Fruit fly (Drosophila melanogaster) whole organism, embryonic: ENCODE data around the gene SkpE.

Source experiments
- ATbp ChIP-seq: fragments of 200-800 bp; sonication (Bioruptor generic); optimal IDR thresholded peaks from 2 replicates; lab custom pipeline; 2017; ENCODE audit warnings: missing biosample characterization, mild to moderate bottlenecking, missing genetic modification characterization, missing genetic modification reagents
- Ada2b ChIP-seq: fragments of 200-800 bp; sonication (Bioruptor generic); IDR thresholded peaks from 2 replicates; pipeline ENCODE4 v1.3.6; 2022; ENCODE audit warnings: missing biosample characterization, missing genetic modification characterization
- Atf-2 ChIP-seq: fragments of 200-800 bp; sonication (Bioruptor generic); optimal IDR thresholded peaks from 2 replicates; lab custom pipeline; 2016; ENCODE audit warnings: missing biosample characterization, missing genetic modification characterization
- CG10267 ChIP-seq: fragments of 200-800 bp; sonication (Bioruptor generic); optimal IDR thresholded peaks from 2 replicates; lab custom pipeline; 2018; ENCODE audit warnings: missing biosample characterization, mild to moderate bottlenecking, missing genetic modification characterization, moderate library complexity
- CG10565 ChIP-seq: fragments of 200-800 bp; sonication (Bioruptor generic); optimal IDR thresholded peaks from 3 replicates; lab custom pipeline; 2016; ENCODE audit warnings: missing biosample characterization, mild to moderate bottlenecking, missing genetic modification characterization
- CG10979 ChIP-seq: fragments of 200-800 bp; sonication (Bioruptor generic); optimal IDR thresholded peaks from 2 replicates; lab custom pipeline; 2018; ENCODE audit warnings: missing biosample characterization, mild to moderate bottlenecking, missing genetic modification characterization, moderate library complexity
- CG11723 ChIP-seq: fragments of 200-800 bp; sonication (Bioruptor generic); optimal IDR thresholded peaks from 2 replicates; lab custom pipeline; 2017; ENCODE audit warnings: missing biosample characterization, mild to moderate bottlenecking, missing genetic modification characterization
- CG14710 ChIP-seq: fragments of 200-800 bp; sonication (Bioruptor generic); optimal IDR thresholded peaks from 3 replicates; lab custom pipeline; 2019; ENCODE audit warnings: missing biosample characterization, mild to moderate bottlenecking, missing genetic modification characterization, moderate library complexity
- CG14965 ChIP-seq: fragments of 200-800 bp; sonication (Bioruptor generic); optimal IDR thresholded peaks from 2 replicates; lab custom pipeline; 2016; ENCODE audit warnings: missing biosample characterization, missing genetic modification characterization, borderline replicate concordance
- CG16779 ChIP-seq: fragments of 200-800 bp; sonication (Bioruptor generic); IDR thresholded peaks from 2 replicates; pipeline ENCODE4 v1.3.6; 2022; ENCODE audit warnings: missing biosample characterization, missing genetic modification characterization
- CG17361 ChIP-seq: fragments of 200-800 bp; sonication (Bioruptor generic); IDR thresholded peaks from 3 replicates; pipeline ENCODE4 v1.3.6; 2022; ENCODE audit warnings: missing biosample characterization, missing genetic modification characterization
- CG17385 ChIP-seq: fragments of 200-800 bp; sonication (Bioruptor generic); optimal IDR thresholded peaks from 3 replicates; lab custom pipeline; 2018; ENCODE audit warnings: missing biosample characterization, mild to moderate bottlenecking, missing genetic modification characterization
- CG17568 ChIP-seq: fragments of 200-800 bp; sonication (Bioruptor generic); optimal IDR thresholded peaks from 2 replicates; lab custom pipeline; 2018; ENCODE audit warnings: missing biosample characterization, mild to moderate bottlenecking, missing genetic modification characterization, moderate library complexity
- CG2712 ChIP-seq: fragments of 200-800 bp; optimal IDR thresholded peaks from 3 replicates; lab custom pipeline; 2019; ENCODE audit warnings: missing biosample characterization, mild to moderate bottlenecking, missing genetic modification characterization, moderate library complexity
- CG4820 ChIP-seq: fragments of 200-800 bp; sonication (Bioruptor generic); optimal IDR thresholded peaks from 3 replicates; lab custom pipeline; 2016; ENCODE audit warnings: missing biosample characterization, missing genetic modification characterization
- CG5953 ChIP-seq: fragments of 200-800 bp; sonication (Bioruptor generic); IDR thresholded peaks from 2 replicates; pipeline ENCODE4 v1.3.6; 2022; ENCODE audit warnings: missing biosample characterization, missing genetic modification characterization
- CG7839 ChIP-seq: fragments of 200-800 bp; sonication (Bioruptor generic); optimal IDR thresholded peaks from 3 replicates; lab custom pipeline; 2018; ENCODE audit warnings: missing biosample characterization, mild to moderate bottlenecking, missing genetic modification characterization, moderate library complexity
- CG8388 ChIP-seq: fragments of 200-800 bp; sonication (Bioruptor generic); optimal IDR thresholded peaks from 2 replicates; lab custom pipeline; 2019; ENCODE audit warnings: missing biosample characterization, mild to moderate bottlenecking, missing genetic modification characterization, moderate library complexity
- D19A ChIP-seq: fragments of 200-800 bp; optimal IDR thresholded peaks from 3 replicates; lab custom pipeline; 2019; ENCODE audit warnings: missing biosample characterization, mild to moderate bottlenecking, missing genetic modification characterization, moderate library complexity
- Dip3 ChIP-seq: fragments of 200-800 bp; sonication (Bioruptor generic); optimal IDR thresholded peaks from 3 replicates; lab custom pipeline; 2016; ENCODE audit warnings: missing biosample characterization, missing genetic modification characterization
- H2.0 ChIP-seq: fragments of 200-800 bp; sonication (Bioruptor generic); IDR thresholded peaks from 2 replicates; pipeline ENCODE4 v1.3.6; 2022; ENCODE audit warnings: missing biosample characterization, missing genetic modification characterization
- HLH4C ChIP-seq: fragments of 200-800 bp; sonication (Bioruptor generic); IDR thresholded peaks from 3 replicates; pipeline ENCODE4 v1.3.6; 2022; ENCODE audit warnings: missing biosample characterization, missing genetic modification characterization; ENCODE audit not compliant: partially characterized antibody
- HLHmδ ChIP-seq: fragments of 200-800 bp; sonication (Bioruptor generic); optimal IDR thresholded peaks from 2 replicates; lab custom pipeline; 2018; ENCODE audit warnings: missing biosample characterization, mild to moderate bottlenecking, missing genetic modification characterization, moderate library complexity
- Hr3 ChIP-seq: fragments of 200-800 bp; sonication (Bioruptor generic); optimal IDR thresholded peaks from 3 replicates; lab custom pipeline; 2016; ENCODE audit warnings: missing biosample characterization, missing genetic modification characterization
- Scr ChIP-seq: fragments of 200-800 bp; sonication (Bioruptor generic); IDR thresholded peaks from 2 replicates; pipeline ENCODE4 v1.3.6; 2022; ENCODE audit warnings: missing biosample characterization, missing genetic modification characterization; ENCODE audit not compliant: partially characterized antibody
- Spps ChIP-seq: fragments of 200-800 bp; sonication (Bioruptor generic); optimal IDR thresholded peaks from 2 replicates; lab custom pipeline; 2018; ENCODE audit warnings: missing biosample characterization, mild to moderate bottlenecking, missing genetic modification characterization
- Tbp ChIP-seq: fragments of >200 bp; optimal IDR thresholded peaks from 2 replicates; lab custom pipeline; 2018; ENCODE audit warnings: missing biosample characterization, missing genetic modification characterization
- br ChIP-seq: fragments of >200 bp; optimal IDR thresholded peaks from 2 replicates; lab custom pipeline; 2017
- bsh ChIP-seq, 2 experiments: fragments of 200-800 bp; sonication (Bioruptor generic); optimal IDR thresholded peaks; 2 replicates each; lab custom pipeline; 2017 to 2018; ENCODE audit warnings: mild to moderate bottlenecking in 2 of 2, missing biosample characterization in 2 of 2, missing genetic modification characterization in 2 of 2, moderate library complexity in 1 of 2
- cad ChIP-seq: fragments of >200 bp; optimal IDR thresholded peaks from 2 replicates; lab custom pipeline; 2017; ENCODE audit warnings: missing biosample characterization, missing genetic modification characterization
- cg ChIP-seq: fragments of 200-800 bp; sonication (Bioruptor generic); optimal IDR thresholded peaks from 3 replicates; lab custom pipeline; 2019; ENCODE audit warnings: missing biosample characterization, mild to moderate bottlenecking, missing genetic modification characterization, moderate library complexity
- chif ChIP-seq, 2 experiments: fragments of 200-800 bp; sonication (Bioruptor generic); optimal IDR thresholded peaks; 3 replicates each; lab custom pipeline; 2016; ENCODE audit warnings: missing biosample characterization in 2 of 2, missing genetic modification characterization in 2 of 2
- crc ChIP-seq: fragments of 200-800 bp; sonication (Bioruptor generic); optimal IDR thresholded peaks from 2 replicates; lab custom pipeline; 2016; ENCODE audit warnings: missing biosample characterization, missing genetic modification characterization
- dati ChIP-seq: fragments of 200-800 bp; sonication (Bioruptor generic); IDR thresholded peaks from 2 replicates; pipeline ENCODE4 v1.3.6; 2022; ENCODE audit warnings: missing biosample characterization, missing genetic modification characterization
- dmrt11E ChIP-seq: fragments of 200-800 bp; sonication (Bioruptor generic); optimal IDR thresholded peaks from 3 replicates; lab custom pipeline; 2018; ENCODE audit warnings: missing biosample characterization, mild to moderate bottlenecking, missing genetic modification characterization, moderate library complexity
- dysf ChIP-seq: fragments of 200-800 bp; sonication (Bioruptor generic); IDR thresholded peaks from 3 replicates; pipeline ENCODE4 v1.3.6; 2022; ENCODE audit warnings: missing biosample characterization, missing genetic modification characterization
- esg ChIP-seq: fragments of 200-800 bp; sonication (Bioruptor generic); conservative IDR thresholded peaks from 2 replicates; pipeline ENCODE4 v1.3.6; 2022; ENCODE audit warnings: missing biosample characterization, missing genetic modification characterization
- fd96Cb ChIP-seq: fragments of 200-800 bp; sonication (Bioruptor generic); optimal IDR thresholded peaks from 2 replicates; lab custom pipeline; 2018; ENCODE audit warnings: missing biosample characterization, mild to moderate bottlenecking, missing genetic modification characterization, moderate library complexity
- gce ChIP-seq: fragments of 200-800 bp; sonication (Bioruptor generic); IDR thresholded peaks from 3 replicates; pipeline ENCODE4 v1.3.6; 2022; ENCODE audit warnings: missing biosample characterization, missing genetic modification characterization
- gsb-n ChIP-seq: fragments of 200-800 bp; sonication (Bioruptor generic); optimal IDR thresholded peaks from 3 replicates; lab custom pipeline; 2018; ENCODE audit warnings: missing biosample characterization, mild to moderate bottlenecking, missing genetic modification characterization
- knrl ChIP-seq: fragments of 200-800 bp; sonication (Bioruptor generic); IDR thresholded peaks from 3 replicates; pipeline ENCODE4 v1.3.6; 2022; ENCODE audit warnings: missing biosample characterization, missing genetic modification characterization; ENCODE audit not compliant: partially characterized antibody
- lmd ChIP-seq: fragments of 200-800 bp; sonication (Bioruptor generic); IDR thresholded peaks from 2 replicates; pipeline ENCODE4 v1.3.6; 2022; ENCODE audit warnings: missing biosample characterization, missing genetic modification characterization
- oc ChIP-seq: fragments of 200-800 bp; sonication (Bioruptor generic); optimal IDR thresholded peaks from 2 replicates; lab custom pipeline; 2018; ENCODE audit warnings: missing biosample characterization, mild to moderate bottlenecking, missing genetic modification characterization, moderate library complexity
- row ChIP-seq: fragments of 200-800 bp; sonication (Bioruptor generic); IDR thresholded peaks from 3 replicates; pipeline ENCODE4 v1.3.6; 2022; ENCODE audit warnings: missing biosample characterization, missing genetic modification characterization
- seq ChIP-seq: fragments of 200-800 bp; sonication (Bioruptor generic); IDR thresholded peaks from 2 replicates; pipeline ENCODE4 v1.3.6; 2022; ENCODE audit warnings: missing biosample characterization, missing genetic modification characterization
- trh ChIP-seq: fragments of 200-800 bp; sonication (Bioruptor generic); optimal IDR thresholded peaks from 2 replicates; lab custom pipeline; 2016; ENCODE audit warnings: missing biosample characterization, missing genetic modification characterization
- vvl ChIP-seq: fragments of 200-800 bp; sonication (Bioruptor generic); IDR thresholded peaks from 2 replicates; pipeline ENCODE4 v1.3.6; 2022; ENCODE audit warnings: missing biosample characterization, missing genetic modification characterization
- wdn ChIP-seq: fragments of 200-800 bp; sonication (Bioruptor generic); IDR thresholded peaks from 2 replicates; pipeline ENCODE4 v1.3.6; 2022; ENCODE audit warnings: missing biosample characterization, missing genetic modification characterization
- zfh2 ChIP-seq: fragments of 200-800 bp; sonication (Bioruptor generic); optimal IDR thresholded peaks from 2 replicates; lab custom pipeline; 2016; ENCODE audit warnings: missing biosample characterization, missing genetic modification characterization

The SkpE gene

dm6 chrX:19785403-19785802 is 38.5 kb downstream of the SkpE start (continued):
- TF ChIP-seq esg (GFP tag; lab: Robert Waterston, UW) (no peak), vvl (GFP tag; lab: Robert Waterston, UW) (peak; percentile 26; the same call in 1 of the 2 replicates), cg (GFP tag; lab: Kevin White, UChicago) (peak; percentile 1)

- TF ChIP-seq knrl (GFP tag; lab: Robert Waterston, UW) (no peak), CG17385 (GFP tag; lab: Kevin White, UChicago) (no peak), CG2712 (peak; percentile 63), CG10267 (tag; lab: Kevin White, UChicago) (peak; percentile 24), crc (no peak), D19A (tag; lab: Kevin White, UChicago) (peak; percentile 12), ATbp (GFP tag; lab: Kevin White, UChicago) (peak; percentile 28), HLHmδ (GFP tag; lab: Kevin White, UChicago) (no peak), Atf-2 (GFP tag; lab: Kevin White, UChicago) (no peak), Scr (GFP tag; lab: Robert Waterston, UW) (no peak), CG8388 (GFP tag; lab: Kevin White, UChicago) (peak; percentile 25), gce (no peak), dysf (GFP tag; lab: Robert Waterston, UW) (peak; percentile 26; the same call in 1 of the 3 replicates), fd96Cb (tag; lab: Kevin White, UChicago) (peak; percentile 29), dati (no peak), Hr3 (GFP tag; lab: Kevin White, UChicago) (peak; percentile 19), CG10565 (GFP tag; lab: Kevin White, UChicago) (no peak), CG5953 (no peak), CG4820 (peak; percentile 1), CG14710 (tag; lab: Kevin White, UChicago) (peak; percentile 31), Tbp (no peak), oc (no peak), gsb-n (tag; lab: Kevin White, UChicago) (peak; percentile 14), br (no peak), Dip3 (GFP tag; lab: Kevin White, UChicago) (peak; percentile 8), CG14965 (no peak), bsh (GFP tag; optimal IDR thresholded peaks at IDR 0.05; lab: Kevin White, UChicago) (peak in 1 of 2 experiments; percentile 46), wdn (GFP tag; lab: Robert Waterston, UW) (no peak), dmrt11E (tag; lab: Kevin White, UChicago) (peak; percentile 49), CG17568 (GFP tag; lab: Kevin White, UChicago) (no peak), lmd (peak; percentile 27; the same call in 1 of the 2 replicates), CG10979 (tag; lab: Kevin White, UChicago) (peak; percentile 45), zfh2 (GFP tag; lab: Kevin White, UChicago) (peak; percentile 18), cad (GFP tag; lab: Kevin White, UChicago) (no peak), Spps (no peak), CG7839 (tag; lab: Kevin White, UChicago) (peak; percentile 55), H2.0 (GFP tag; lab: Robert Waterston, UW) (peak; percentile 29; the same call in 1 of the 2 replicates), CG11723 (no peak), row (peak; percentile 56; the same call in 2 of the 3 replicates), seq (GFP tag; lab: Robert Waterston, UW) (no peak), HLH4C (GFP tag; lab: Robert Waterston, UW) (no peak), trh (GFP tag; lab: Kevin White, UChicago) (no peak), Ada2b (no peak), CG17361 (0 out of 3 replicates have a peak, but pooled peaks have one; percentile 31), chif (GFP tag; optimal IDR thresholded peaks at IDR 0.05; lab: Kevin White, UChicago) (peak; percentile 15 to 37), CG16779 (GFP tag; lab: Robert Waterston, UW) (no peak)
Observed at dm6 chrX:19784875-19785274, 39.0 kb downstream of the SkpE start.
